Fruit fly (Drosophila melanogaster) whole organism, embryonic: ENCODE data around the gene CG2120.

Experiments used
- Blimp-1 ChIP-seq: fragments of 200-800 bp; sonication (Bioruptor generic); optimal IDR thresholded peaks from 3 replicates; lab custom pipeline; 2018; ENCODE audit warnings: missing biosample characterization, missing genetic modification characterization, mild to moderate bottlenecking, moderate library complexity, missing genetic modification reagents
- CG11247 ChIP-seq: fragments of 200-800 bp; sonication (Bioruptor generic); IDR thresholded peaks from 2 replicates; pipeline ENCODE4 v1.3.6; 2022; ENCODE audit warnings: missing biosample characterization, missing genetic modification characterization
- CG11560 ChIP-seq: fragments of 200-800 bp; sonication (Bioruptor generic); IDR thresholded peaks from 3 replicates; pipeline ENCODE4 v1.3.6; 2022; ENCODE audit warnings: missing biosample characterization, missing genetic modification characterization
- CG12071 ChIP-seq: fragments of 200-800 bp; sonication (Bioruptor generic); optimal IDR thresholded peaks from 3 replicates; lab custom pipeline; 2018; ENCODE audit warnings: missing biosample characterization, mild to moderate bottlenecking, missing genetic modification characterization
- CG12659 ChIP-seq: fragments of 200-800 bp; sonication (Bioruptor generic); optimal IDR thresholded peaks from 3 replicates; lab custom pipeline; 2017; ENCODE audit warnings: mild to moderate bottlenecking, missing biosample characterization, missing genetic modification reagents, missing genetic modification characterization
- CG13296 ChIP-seq: fragments of 200-800 bp; sonication (Bioruptor generic); optimal IDR thresholded peaks from 3 replicates; lab custom pipeline; 2018; ENCODE audit warnings: missing biosample characterization, mild to moderate bottlenecking, missing genetic modification characterization
- CG14014 ChIP-seq: fragments of 200-800 bp; sonication (Bioruptor generic); IDR thresholded peaks from 2 replicates; pipeline ENCODE4 v1.3.6; 2022; ENCODE audit warnings: missing biosample characterization, missing genetic modification characterization
- CG14667 ChIP-seq: fragments of 200-800 bp; sonication (Bioruptor generic); IDR thresholded peaks from 2 replicates; pipeline ENCODE4 v1.3.6; 2022; ENCODE audit warnings: missing biosample characterization, missing genetic modification characterization
- CG15011 ChIP-seq: fragments of 200-800 bp; sonication (Bioruptor generic); optimal IDR thresholded peaks from 3 replicates; lab custom pipeline; 2018; ENCODE audit warnings: missing biosample characterization, mild to moderate bottlenecking, missing genetic modification characterization
- CG1647 ChIP-seq: fragments of 200-800 bp; sonication (Bioruptor generic); optimal IDR thresholded peaks from 3 replicates; lab custom pipeline; 2016; ENCODE audit warnings: missing biosample characterization, missing genetic modification characterization
- CG16779 ChIP-seq: fragments of 200-800 bp; sonication (Bioruptor generic); IDR thresholded peaks from 2 replicates; pipeline ENCODE4 v1.3.6; 2022; ENCODE audit warnings: missing biosample characterization, missing genetic modification characterization
- CG17359 ChIP-seq: fragments of 200-800 bp; sonication (Bioruptor generic); optimal IDR thresholded peaks from 3 replicates; lab custom pipeline; 2018; ENCODE audit warnings: missing biosample characterization, mild to moderate bottlenecking, missing genetic modification characterization, moderate library complexity
- CG17361 ChIP-seq: fragments of 200-800 bp; sonication (Bioruptor generic); IDR thresholded peaks from 3 replicates; pipeline ENCODE4 v1.3.6; 2022; ENCODE audit warnings: missing biosample characterization, missing genetic modification characterization
- CG1832 ChIP-seq: fragments of 200-800 bp; sonication (Bioruptor generic); optimal IDR thresholded peaks from 2 replicates; lab custom pipeline; 2017; ENCODE audit warnings: missing biosample characterization, mild to moderate bottlenecking, missing genetic modification characterization, inconsistent platforms
- CG30431 ChIP-seq: fragments of 200-800 bp; sonication (Bioruptor generic); optimal IDR thresholded peaks from 2 replicates; lab custom pipeline; 2017; ENCODE audit warnings: missing biosample characterization, missing genetic modification characterization
- CG3847 ChIP-seq: fragments of 200-800 bp; sonication (Bioruptor generic); IDR thresholded peaks from 2 replicates; pipeline ENCODE4 v1.3.6; 2022; ENCODE audit warnings: missing biosample characterization, missing genetic modification characterization
- CG3995 ChIP-seq: fragments of 200-800 bp; sonication (Bioruptor generic); optimal IDR thresholded peaks from 3 replicates; lab custom pipeline; 2016; ENCODE audit warnings: missing biosample characterization, missing genetic modification characterization
- CG4404 ChIP-seq: fragments of 200-800 bp; sonication (Bioruptor generic); IDR thresholded peaks from 2 replicates; pipeline ENCODE4 v1.3.6; 2022; ENCODE audit warnings: missing biosample characterization, missing genetic modification characterization
- CG6254 ChIP-seq: fragments of 200-800 bp; sonication (Bioruptor generic); optimal IDR thresholded peaks from 3 replicates; lab custom pipeline; 2017; ENCODE audit warnings: mild to moderate bottlenecking, missing biosample characterization, missing genetic modification reagents, missing genetic modification characterization
- CG7372 ChIP-seq: fragments of 200-800 bp; sonication (Bioruptor generic); IDR thresholded peaks from 2 replicates; pipeline ENCODE4 v1.3.6; 2022; ENCODE audit warnings: missing biosample characterization, missing genetic modification characterization
- CG7556 ChIP-seq: fragments of 200-800 bp; sonication (Bioruptor generic); optimal IDR thresholded peaks from 2 replicates; lab custom pipeline; 2017; ENCODE audit warnings: missing biosample characterization, mild to moderate bottlenecking, missing genetic modification characterization
- CG7786 ChIP-seq: fragments of 200-800 bp; sonication (Bioruptor generic); optimal IDR thresholded peaks from 2 replicates; lab custom pipeline; 2016; ENCODE audit warnings: missing biosample characterization, missing genetic modification characterization
- CG7839 ChIP-seq: fragments of 200-800 bp; sonication (Bioruptor generic); optimal IDR thresholded peaks from 3 replicates; lab custom pipeline; 2018; ENCODE audit warnings: missing biosample characterization, mild to moderate bottlenecking, missing genetic modification characterization, moderate library complexity
- CG8290 ChIP-seq, 3 experiments: fragments of 200-800 bp; sonication (Bioruptor generic); optimal IDR thresholded peaks; 2 replicates each; lab custom pipeline; 2016 to 2019; ENCODE audit warnings: missing biosample characterization in 3 of 3, missing genetic modification characterization in 3 of 3, mild to moderate bottlenecking in 2 of 3, moderate library complexity in 1 of 3
- CG9215 ChIP-seq: fragments of 200-800 bp; sonication (Bioruptor generic); IDR thresholded peaks from 2 replicates; pipeline ENCODE4 v1.3.6; 2022; ENCODE audit warnings: missing biosample characterization, missing genetic modification characterization
- CG9876 ChIP-seq: fragments of 200-800 bp; sonication (Bioruptor generic); optimal IDR thresholded peaks from 2 replicates; lab custom pipeline; 2016; ENCODE audit warnings: missing biosample characterization, missing genetic modification characterization
- Dip2 ChIP-seq: fragments of 200-800 bp; sonication (Bioruptor generic); IDR thresholded peaks from 2 replicates; pipeline ENCODE4 v1.3.6; 2022; ENCODE audit warnings: missing biosample characterization, missing genetic modification characterization
- Dref ChIP-seq: fragments of 200-800 bp; sonication (Bioruptor generic); IDR thresholded peaks from 2 replicates; pipeline ENCODE4 v1.3.6; 2022; ENCODE audit warnings: missing biosample characterization, missing genetic modification characterization
- Fer3 ChIP-seq: fragments of 200-800 bp; sonication (Bioruptor generic); optimal IDR thresholded peaks from 2 replicates; lab custom pipeline; 2018; ENCODE audit warnings: missing biosample characterization, mild to moderate bottlenecking, missing genetic modification characterization, moderate library complexity
- Gsc ChIP-seq: fragments of 200-800 bp; sonication (Bioruptor generic); IDR thresholded peaks from 2 replicates; pipeline ENCODE4 v1.3.6; 2022; ENCODE audit warnings: missing biosample characterization, missing genetic modification characterization
- Hey ChIP-seq: fragments of 200-800 bp; sonication (Bioruptor generic); optimal IDR thresholded peaks from 3 replicates; lab custom pipeline; 2018; ENCODE audit warnings: missing biosample characterization, mild to moderate bottlenecking, missing genetic modification characterization
- NK7.1 ChIP-seq: fragments of 200-800 bp; sonication (Bioruptor generic); optimal IDR thresholded peaks from 3 replicates; lab custom pipeline; 2016; ENCODE audit warnings: missing biosample characterization, missing genetic modification characterization
- Oaz ChIP-seq: fragments of 200-800 bp; sonication (Bioruptor generic); IDR thresholded peaks from 2 replicates; pipeline ENCODE4 v1.3.6; 2022; ENCODE audit warnings: missing biosample characterization, missing genetic modification characterization
- Sry-δ ChIP-seq: fragments of 200-800 bp; sonication (Bioruptor generic); optimal IDR thresholded peaks from 2 replicates; lab custom pipeline; 2016; ENCODE audit warnings: missing biosample characterization, missing genetic modification characterization
- Usf ChIP-seq: fragments of 200-800 bp; sonication (Bioruptor generic); optimal IDR thresholded peaks from 2 replicates; lab custom pipeline; 2017; ENCODE audit warnings: missing genotype, missing biosample characterization, missing genetic modification characterization
- bcd ChIP-seq: fragments of 200-800 bp; sonication (Bioruptor generic); optimal IDR thresholded peaks from 2 replicates; lab custom pipeline; 2017; ENCODE audit warnings: missing biosample characterization, mild to moderate bottlenecking, missing genetic modification characterization
- corto ChIP-seq: fragments of 200-800 bp; sonication (Bioruptor generic); optimal IDR thresholded peaks from 2 replicates; lab custom pipeline; 2016; ENCODE audit warnings: missing biosample characterization, mild to moderate bottlenecking, missing genetic modification characterization, moderate library complexity
- cwo ChIP-seq: fragments of 200-800 bp; sonication (Bioruptor generic); optimal IDR thresholded peaks from 3 replicates; lab custom pipeline; 2017; ENCODE audit warnings: missing biosample characterization, missing genetic modification characterization, mild to moderate bottlenecking, moderate library complexity, missing genetic modification reagents
- gcm2 ChIP-seq: fragments of 200-800 bp; sonication (Bioruptor generic); optimal IDR thresholded peaks from 2 replicates; lab custom pipeline; 2016; ENCODE audit warnings: missing biosample characterization, missing genetic modification characterization
- gfzf ChIP-seq: fragments of 200-800 bp; sonication (Bioruptor generic); optimal IDR thresholded peaks from 2 replicates; lab custom pipeline; 2016; ENCODE audit warnings: missing biosample characterization, mild to moderate bottlenecking, missing genetic modification characterization, moderate library complexity
- grau ChIP-seq: fragments of 200-800 bp; optimal IDR thresholded peaks from 3 replicates; lab custom pipeline; 2019; ENCODE audit warnings: missing biosample characterization, mild to moderate bottlenecking, missing genetic modification characterization, moderate library complexity
- ind ChIP-seq: fragments of 200-800 bp; sonication (Bioruptor generic); optimal IDR thresholded peaks from 3 replicates; lab custom pipeline; 2016; ENCODE audit warnings: missing biosample characterization, missing genetic modification characterization
- p53 ChIP-seq: fragments of 200-800 bp; sonication (Bioruptor generic); optimal IDR thresholded peaks from 2 replicates; lab custom pipeline; 2016; ENCODE audit warnings: missing biosample characterization, missing genetic modification characterization
- repo ChIP-seq: fragments of 200-800 bp; sonication (Bioruptor generic); optimal IDR thresholded peaks from 2 replicates; lab custom pipeline; 2016; ENCODE audit warnings: missing biosample characterization, missing genetic modification characterization
- stc ChIP-seq: fragments of 200-800 bp; sonication (Bioruptor generic); IDR thresholded peaks from 2 replicates; pipeline ENCODE4 v1.3.6; 2022; ENCODE audit warnings: missing biosample characterization, missing genetic modification characterization
- tgo ChIP-seq: fragments of 200-800 bp; sonication (Bioruptor generic); IDR thresholded peaks from 3 replicates; pipeline ENCODE4 v1.3.6; 2022; ENCODE audit warnings: missing biosample characterization, missing genetic modification characterization
- tna ChIP-seq: fragments of 200-800 bp; sonication (Bioruptor generic); IDR thresholded peaks from 2 replicates; pipeline ENCODE4 v1.3.6; 2022; ENCODE audit warnings: missing biosample characterization, missing genetic modification characterization; ENCODE audit not compliant: partially characterized antibody
- toy ChIP-seq: fragments of 200-800 bp; sonication (Bioruptor generic); IDR thresholded peaks from 2 replicates; pipeline ENCODE4 v1.3.6; 2022; ENCODE audit warnings: missing biosample characterization, missing genetic modification characterization

Gene CG2120

DNA sequence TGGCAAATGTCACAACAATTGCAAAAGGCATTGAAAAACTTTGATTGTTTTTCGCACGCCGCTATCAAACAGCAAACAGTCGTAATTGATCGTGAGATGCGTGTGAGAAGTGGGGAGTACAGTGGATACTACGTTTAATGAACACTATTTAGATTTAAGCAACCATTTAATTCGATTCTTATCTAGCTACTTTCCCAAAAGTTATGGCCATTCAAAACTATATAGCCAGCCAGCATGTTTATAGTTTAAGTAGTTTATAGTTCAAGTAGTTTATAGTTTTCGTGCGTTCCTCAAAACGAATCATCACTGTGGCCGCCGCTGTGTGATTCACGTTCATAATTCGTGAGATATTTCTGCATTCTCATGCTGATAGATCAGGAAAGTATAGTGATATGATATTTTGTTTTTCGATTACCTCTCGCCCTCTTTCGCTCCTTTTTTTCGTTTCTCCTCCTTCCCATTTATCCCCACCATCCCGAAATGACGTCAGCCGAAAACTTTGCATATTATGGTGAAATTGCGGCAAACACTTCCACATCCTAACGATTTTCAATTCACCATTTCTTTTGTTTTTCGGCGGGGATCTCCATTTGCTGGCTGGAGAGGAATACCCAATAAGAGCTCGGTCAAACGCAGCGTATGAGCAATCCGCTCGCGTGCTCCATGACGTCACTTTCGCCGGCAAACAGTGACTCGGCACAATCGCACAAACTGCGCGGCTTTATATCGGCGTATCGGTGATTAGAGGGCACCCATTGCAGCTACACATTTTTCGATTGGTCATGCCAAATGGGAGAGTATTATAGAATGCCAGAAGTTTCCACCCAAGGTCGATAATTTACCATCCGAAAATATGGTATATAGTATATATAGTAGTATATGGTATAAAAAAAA is 22.0 kb upstream of the CG2120 start (continued):
- TF ChIP-seq CG16779 (GFP tag; lab: Robert Waterston, UW) (0 out of 2 replicates have a peak, but pooled peaks have one; percentile 32), CG4404 (no peak), CG15011 (GFP tag; lab: Kevin White, UChicago) (peak; percentile 43), CG14014 (peak; percentile 71), corto (no peak), CG17361 (0 out of 3 replicates have a peak, but pooled peaks have one; percentile 16), CG7372 (GFP tag; lab: Robert Waterston, UW) (peak; percentile 21; the same call in 1 of the 2 replicates), tgo (GFP tag; lab: Robert Waterston, UW) (peak; percentile 60), grau (tag; lab: Kevin White, UChicago) (peak; percentile 93), CG9215 (GFP tag; lab: Robert Waterston, UW) (peak; percentile 47; the same call in 1 of the 2 replicates), CG30431 (GFP tag; lab: Kevin White, UChicago) (no peak), CG7839 (tag; lab: Kevin White, UChicago) (peak; percentile 75), Fer3 (tag; lab: Kevin White, UChicago) (peak; percentile 82), CG11560 (tag; lab: Robert Waterston, UW) (0 out of 3 replicates have a peak, but pooled peaks have one; percentile 40), CG1647 (GFP tag; lab: Kevin White, UChicago) (peak; percentile 42), CG3995 (GFP tag; lab: Kevin White, UChicago) (peak; percentile 7), cwo (GFP tag; lab: Kevin White, UChicago) (peak; percentile 73), bcd (GFP tag; lab: Kevin White, UChicago) (peak; percentile 44), CG8290 (GFP tag; optimal IDR thresholded peaks at IDR 0.05; lab: Kevin White, UChicago) (no peak), CG8290 (tag; optimal IDR thresholded peaks at IDR 0.05; lab: Kevin White, UChicago) (peak in 1 of 2 experiments; percentile 94), CG12071 (peak; percentile 34), gcm2 (GFP tag; lab: Kevin White, UChicago) (no peak), Usf (peak; percentile 8), CG9876 (GFP tag; lab: Kevin White, UChicago) (no peak), Dref (GFP tag; lab: Robert Waterston, UW) (no peak), Oaz (GFP tag; lab: Robert Waterston, UW) (peak; percentile 55), CG7786 (GFP tag; lab: Kevin White, UChicago) (peak; percentile 69), ind (GFP tag; lab: Kevin White, UChicago) (peak; percentile 56), Gsc (GFP tag; lab: Robert Waterston, UW) (no peak), stc (peak; percentile 33; the same call in 1 of the 2 replicates), Sry-δ (GFP tag; lab: Kevin White, UChicago) (peak; percentile 24), CG1832 (GFP tag; lab: Kevin White, UChicago) (no peak), CG17359 (tag; lab: Kevin White, UChicago) (peak; percentile 59), Hey (no peak), CG11247 (GFP tag; lab: Robert Waterston, UW) (0 out of 2 replicates have a peak, but pooled peaks have one; percentile 12), Blimp-1 (GFP tag; lab: Kevin White, UChicago) (peak; percentile 17), CG7556 (GFP tag; lab: Kevin White, UChicago) (peak; percentile 33), NK7.1 (GFP tag; lab: Kevin White, UChicago) (peak; percentile 18), CG6254 (GFP tag; lab: Kevin White, UChicago) (no peak), CG13296 (GFP tag; lab: Kevin White, UChicago) (peak; percentile 64), Dip2 (GFP tag; lab: Robert Waterston, UW) (no peak), toy (GFP tag; lab: Robert Waterston, UW) (peak; percentile 45; the same call in 1 of the 2 replicates), tna (GFP tag; lab: Robert Waterston, UW) (no peak), CG14667 (GFP tag; lab: Robert Waterston, UW) (peak; percentile 35; the same call in 1 of the 2 replicates), repo (no peak), CG12659 (GFP tag; lab: Kevin White, UChicago) (peak; percentile 53), p53 (no peak), CG3847 (GFP tag; lab: Robert Waterston, UW) (peak; percentile 43; the same call in 1 of the 2 replicates), gfzf (GFP tag; lab: Kevin White, UChicago) (no peak)
